Fruit fly (Drosophila melanogaster): ENCODE measurements around the gene CG33257.

CG33257 gene

DNA sequence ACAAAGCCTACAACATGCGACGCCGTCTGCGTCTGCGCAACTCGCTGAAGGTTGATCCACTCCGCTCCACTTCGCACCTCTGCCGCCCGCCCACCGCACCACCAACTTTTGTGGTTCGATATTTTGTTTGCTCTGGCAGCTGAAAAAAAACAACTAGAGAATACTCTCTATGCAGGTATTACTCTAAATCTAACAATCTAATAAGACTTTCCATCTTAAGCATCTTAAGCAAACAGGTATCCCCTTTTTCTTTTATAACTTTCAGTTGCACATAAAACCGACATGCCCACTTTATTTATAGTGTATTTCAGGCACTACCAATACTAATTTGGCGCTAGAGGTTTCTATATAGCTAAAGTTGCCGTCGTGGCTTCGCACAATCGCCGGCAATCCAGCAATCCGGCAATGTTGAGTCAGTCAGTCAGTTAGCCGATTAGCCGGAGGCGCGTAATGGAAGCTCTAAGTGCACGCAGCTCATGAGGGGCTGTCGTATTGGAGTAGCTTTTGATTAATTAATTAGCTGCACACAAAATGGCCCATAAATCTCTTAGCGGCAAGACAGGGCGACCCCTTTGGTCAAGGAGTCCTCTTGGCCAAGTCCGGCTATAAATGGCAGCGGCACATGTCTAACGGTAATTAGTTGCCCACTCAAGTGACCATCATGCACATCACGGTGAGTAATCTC, 17.8 kb upstream of the CG33257 start, which contains the start of gene CG13058:
CG13058 (plus strand) TSS at position 635 of the 685 bp plus-strand sequence.
- TF ChIP-seq CG17801 (GFP tag; optimal IDR thresholded peaks at IDR 0.05; ENCODE audit: partially characterized antibody), result no peak

DNA sequence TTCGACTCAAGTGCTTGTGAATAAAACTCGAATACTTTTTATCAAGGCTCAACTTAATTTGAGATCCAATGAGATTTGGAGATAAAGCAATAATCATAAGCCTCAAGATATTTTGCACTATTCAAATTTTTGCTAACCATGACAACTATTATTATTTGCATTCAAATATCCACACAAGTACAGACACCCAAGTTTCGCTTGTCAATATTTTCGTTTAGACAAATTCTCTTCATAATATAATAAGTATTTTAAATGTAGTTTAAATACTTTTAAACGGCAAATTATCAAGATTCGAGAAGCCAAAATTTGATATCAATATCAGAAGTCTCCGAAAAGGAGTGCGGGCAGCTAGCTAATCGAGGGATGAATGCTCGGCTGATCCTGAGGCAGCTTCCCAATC, 16.6 kb upstream of the CG33257 start, which contains the start of gene CG33061:
CG33061 (plus strand) TSS at position 301 of the 400 bp plus-strand sequence.
- no peak for TF ChIP-seq CG17801 (GFP tag; optimal IDR thresholded peaks at IDR 0.05; ENCODE audit: partially characterized antibody)

DNA sequence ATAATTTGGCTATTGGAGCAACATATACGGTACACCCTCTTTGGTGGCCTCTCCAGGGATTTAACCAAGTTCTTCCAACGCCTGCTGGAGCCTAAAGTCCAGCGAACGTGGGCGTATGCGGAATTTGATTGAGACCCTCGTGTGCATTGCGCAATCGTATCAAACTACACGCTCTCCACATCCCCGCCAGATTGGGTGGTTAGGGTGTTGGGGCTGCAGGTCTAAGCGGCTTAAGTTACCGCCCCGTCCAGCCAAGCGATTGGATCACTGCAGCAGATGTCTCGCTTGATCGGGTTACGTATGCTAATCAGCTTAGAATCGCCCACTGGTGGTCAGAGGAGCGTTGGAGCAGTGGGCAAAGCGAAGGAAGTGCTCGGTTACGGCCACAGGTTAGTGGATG, 15.4 kb upstream of the CG33257 start, which contains the start of gene CG33060:
CG33060 (plus strand) TSS at position 301 of the 400 bp plus-strand sequence.
- TF ChIP-seq CG17801 (GFP tag; optimal IDR thresholded peaks at IDR 0.05; ENCODE audit: partially characterized antibody), result no peak

DNA sequence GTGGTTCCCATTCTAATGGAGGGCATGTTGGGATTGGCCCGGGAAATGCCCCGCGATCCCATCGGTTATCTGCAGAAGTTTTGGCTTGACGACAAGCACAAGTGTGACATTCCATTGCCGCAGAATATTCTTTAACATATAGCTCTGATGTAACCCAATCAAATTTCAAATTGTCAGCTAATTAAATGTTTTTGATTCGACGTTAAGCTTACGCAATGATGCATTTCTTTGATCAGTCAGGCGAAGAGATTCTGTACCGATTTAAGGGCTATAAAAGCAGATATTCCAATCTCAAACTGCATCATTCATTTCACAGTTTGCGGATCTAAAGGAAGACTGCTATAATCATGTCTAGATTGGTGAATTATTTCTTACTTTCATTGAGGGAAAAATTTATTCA, 14.5 kb upstream of the CG33257 start, which contains the start of gene retinin:
retinin (plus strand) TSS at position 301 of the 400 bp plus-strand sequence.
- no peak for TF ChIP-seq CG17801 (GFP tag; optimal IDR thresholded peaks at IDR 0.05; ENCODE audit: partially characterized antibody)

DNA sequence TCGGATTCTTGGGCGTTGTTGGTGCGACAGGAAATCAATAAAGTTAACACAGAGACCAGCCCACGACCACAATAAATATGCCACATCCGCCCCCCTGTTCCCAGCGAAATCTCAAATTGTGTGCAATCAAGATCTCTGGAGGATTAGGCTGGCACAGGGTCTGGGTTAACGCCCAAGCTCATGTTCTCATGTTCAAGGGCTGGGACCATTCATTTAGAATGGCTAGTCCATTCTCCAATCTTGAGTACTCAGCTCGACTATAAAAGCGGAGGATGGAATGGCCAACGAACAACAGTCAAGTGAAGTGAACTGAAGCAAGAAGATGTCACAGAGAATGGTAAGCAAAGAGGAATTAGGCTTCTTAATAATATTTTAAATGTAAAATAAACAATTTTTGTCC, 13.1 kb upstream of the CG33257 start, which contains the start of gene CG13056:
CG13056 (plus strand) TSS at position 301 of the 400 bp plus-strand sequence.
- no peak for TF ChIP-seq CG17801 (GFP tag; optimal IDR thresholded peaks at IDR 0.05; ENCODE audit: partially characterized antibody)

DNA sequence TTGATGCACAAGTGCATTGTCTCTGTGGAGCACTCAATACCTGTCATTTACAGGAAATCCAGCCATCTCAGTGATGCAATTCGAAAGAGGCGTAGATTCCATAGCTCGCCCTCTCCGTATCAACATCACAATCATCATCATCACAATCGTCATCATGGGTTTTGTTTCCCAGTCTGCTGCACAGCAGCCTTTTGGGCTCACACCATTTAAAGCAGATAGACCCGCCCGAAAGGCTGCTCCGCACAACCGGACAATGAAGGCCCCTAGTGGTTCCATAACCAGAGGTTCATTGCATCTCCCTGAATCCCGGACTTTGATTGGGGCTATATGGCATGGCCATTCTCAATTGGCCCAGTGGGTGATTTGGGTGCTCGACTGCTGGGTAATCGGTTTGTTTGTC, 11.2 kb upstream of the CG33257 start:
- no peak for TF ChIP-seq CG17801 (GFP tag; optimal IDR thresholded peaks at IDR 0.05; ENCODE audit: partially characterized antibody)

DNA sequence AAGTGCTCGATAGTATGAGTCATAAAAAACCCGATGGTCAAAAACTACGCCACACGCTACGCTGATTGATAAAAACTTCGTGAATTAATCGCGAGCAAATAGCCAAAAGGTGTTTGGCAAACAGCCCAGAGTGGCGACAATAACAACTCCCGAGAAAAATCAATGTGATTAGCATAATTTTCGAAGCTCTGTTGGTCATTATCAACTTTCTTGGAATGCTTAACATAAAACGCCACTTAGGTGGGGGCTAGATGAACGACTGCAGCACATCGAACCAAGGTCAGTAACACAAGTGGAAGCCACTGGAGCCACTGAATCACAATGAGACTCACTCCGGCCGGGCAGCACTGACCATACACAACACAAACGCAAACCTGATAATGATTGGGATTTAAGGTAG, 8.4 kb upstream of the CG33257 start:
- no peak for TF ChIP-seq CG17801 (GFP tag; optimal IDR thresholded peaks at IDR 0.05; ENCODE audit: partially characterized antibody)

DNA sequence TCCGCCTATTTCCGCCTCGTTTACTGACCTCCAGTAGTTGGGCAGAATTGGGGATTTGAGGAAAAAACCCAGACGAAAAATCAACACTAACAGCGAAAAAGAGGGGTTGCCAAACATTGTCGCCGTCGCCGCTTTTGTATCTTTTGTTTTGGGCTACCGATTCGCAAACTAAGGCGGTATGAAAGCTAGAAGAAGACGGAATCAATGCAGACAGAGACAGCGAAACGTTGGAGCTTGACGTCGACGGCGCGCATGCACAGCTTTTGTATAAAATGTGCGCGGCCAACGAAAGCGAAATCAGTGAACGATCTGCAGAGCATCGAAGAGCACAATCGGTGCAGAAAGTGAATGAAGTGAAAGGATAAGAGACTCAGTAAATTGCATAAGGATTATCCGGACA, 7.4 kb upstream of the CG33257 start, which contains the start of gene CG4998:
CG4998 (plus strand) TSS at position 301 of the 400 bp plus-strand sequence.
- TF ChIP-seq CG17801 (GFP tag; optimal IDR thresholded peaks at IDR 0.05; ENCODE audit: partially characterized antibody), result no peak

DNA sequence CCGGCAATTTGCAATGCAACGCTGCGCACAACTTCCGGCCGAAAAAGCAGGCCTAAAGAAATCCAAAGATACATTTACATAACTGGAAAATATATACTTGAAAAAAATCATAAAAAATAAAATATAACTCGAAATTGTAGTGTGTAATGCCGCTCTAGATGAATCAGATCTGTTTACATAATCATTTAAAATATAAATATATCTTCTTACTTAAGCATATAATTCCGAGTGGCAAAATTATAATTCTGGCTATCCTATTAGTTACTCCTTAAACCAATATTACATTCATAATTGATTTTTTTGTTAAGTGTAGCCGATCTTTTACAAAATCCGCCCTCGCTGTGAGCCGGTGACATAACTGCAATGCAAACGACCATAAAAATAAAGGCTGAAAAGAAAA, 6.7 kb upstream of the CG33257 start:
- no peak for TF ChIP-seq CG17801 (GFP tag; optimal IDR thresholded peaks at IDR 0.05; ENCODE audit: partially characterized antibody)

DNA sequence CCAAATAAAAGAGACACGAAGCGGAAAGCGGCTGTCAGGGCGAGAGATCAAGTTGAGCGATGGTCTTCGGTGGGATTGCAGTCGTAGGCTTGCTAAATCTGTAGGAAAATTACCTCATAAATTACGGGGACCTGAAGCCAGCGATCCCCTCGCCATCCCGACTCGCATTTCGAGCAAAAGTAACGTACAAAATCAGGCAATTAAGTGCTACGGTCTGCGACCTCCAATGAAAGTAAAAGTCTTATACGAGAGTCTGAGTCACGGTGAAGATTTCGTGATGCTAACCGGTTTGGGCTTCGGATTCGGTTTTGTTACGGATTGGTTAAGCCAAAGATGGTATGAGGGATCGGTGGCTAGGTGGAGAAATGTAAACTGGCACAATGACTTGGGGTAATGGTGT, 6.2 kb upstream of the CG33257 start:
- TF ChIP-seq CG17801 (GFP tag; optimal IDR thresholded peaks at IDR 0.05; ENCODE audit: partially characterized antibody), result no peak

DNA sequence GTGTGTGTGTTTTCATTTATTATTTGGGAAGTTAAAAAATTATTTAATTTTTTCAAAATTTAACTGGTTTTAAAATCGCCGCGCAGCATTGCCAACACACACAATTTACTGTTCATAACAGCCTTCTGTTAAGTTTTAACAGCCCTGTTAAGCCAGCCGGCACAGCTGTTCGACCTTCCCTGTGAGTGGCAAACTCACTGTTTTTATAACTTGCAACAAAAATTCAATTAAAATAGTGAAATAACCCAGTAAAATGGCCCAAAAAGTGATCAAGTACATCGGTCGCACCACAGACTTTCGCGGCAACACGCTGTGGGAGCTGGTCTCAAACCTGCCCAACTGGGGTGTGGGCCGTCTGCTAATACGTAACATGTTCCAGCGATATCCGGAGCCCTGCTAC, 1.8 kb downstream of the CG33257 start, which contains the start of gene mRpS34:
mRpS34 (plus strand) TSS at position 161 of the 400 bp plus-strand sequence.
- no peak for TF ChIP-seq CG17801 (GFP tag; optimal IDR thresholded peaks at IDR 0.05; ENCODE audit: partially characterized antibody)

DNA sequence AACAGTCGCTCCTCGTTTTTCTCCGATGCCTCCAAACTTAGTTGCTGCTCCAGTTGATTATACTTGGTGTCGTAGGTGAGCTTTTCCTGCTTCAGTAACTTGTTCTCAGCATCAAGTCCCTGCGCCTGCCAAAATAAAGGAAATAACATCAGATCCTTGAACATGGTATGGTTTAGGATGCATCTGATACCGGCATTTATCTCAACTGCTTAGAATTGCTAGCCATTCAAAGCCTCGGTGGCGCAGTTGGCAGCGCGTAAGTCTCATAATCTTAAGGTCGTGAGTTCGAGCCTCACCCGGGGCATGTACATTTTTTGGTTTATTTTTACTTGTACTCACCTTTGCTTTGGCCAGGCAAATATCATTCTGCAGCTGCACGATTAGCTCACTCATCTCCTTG, 3.6 kb downstream of the CG33257 start:
- TF ChIP-seq CG17801 (GFP tag; optimal IDR thresholded peaks at IDR 0.05; ENCODE audit: partially characterized antibody), result no peak

DNA sequence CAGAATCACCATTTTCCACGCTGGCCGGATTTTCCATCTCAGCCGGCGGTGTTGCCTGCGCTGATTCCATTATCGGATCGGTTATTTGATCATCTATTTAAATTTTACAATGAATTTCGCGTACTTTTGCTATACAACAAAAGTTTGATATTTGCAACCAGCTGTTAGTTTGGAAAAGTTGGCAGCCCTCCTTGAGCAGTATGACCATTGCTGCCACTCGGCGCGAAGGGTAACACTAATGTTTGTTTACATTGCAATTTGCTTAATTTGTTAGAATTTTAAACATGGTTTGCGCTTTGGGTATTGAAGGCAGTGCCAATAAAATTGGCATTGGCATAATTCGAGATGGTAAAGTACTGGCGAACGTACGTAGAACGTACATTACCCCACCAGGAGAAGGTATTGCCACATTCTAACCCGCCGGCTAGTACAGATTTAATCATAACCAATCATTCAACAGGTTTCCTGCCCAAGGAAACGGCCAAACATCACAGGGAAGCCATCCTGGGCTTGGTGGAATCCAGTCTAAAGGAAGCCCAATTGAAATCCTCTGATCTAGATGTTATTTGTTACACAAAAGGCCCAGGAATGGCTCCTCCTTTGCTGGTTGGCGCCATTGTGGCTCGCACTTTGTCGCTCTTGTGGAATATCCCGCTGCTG, 5.8 kb downstream of the CG33257 start, which contains the start of the genes Golgin104 and Tcs3:
Golgin104 (minus strand) TSS at position 182 of the 660 bp plus-strand sequence.
Tcs3 (plus strand) TSS at position 222 of the 660 bp plus-strand sequence.
- no peak for TF ChIP-seq CG17801 (GFP tag; optimal IDR thresholded peaks at IDR 0.05; ENCODE audit: partially characterized antibody)

DNA sequence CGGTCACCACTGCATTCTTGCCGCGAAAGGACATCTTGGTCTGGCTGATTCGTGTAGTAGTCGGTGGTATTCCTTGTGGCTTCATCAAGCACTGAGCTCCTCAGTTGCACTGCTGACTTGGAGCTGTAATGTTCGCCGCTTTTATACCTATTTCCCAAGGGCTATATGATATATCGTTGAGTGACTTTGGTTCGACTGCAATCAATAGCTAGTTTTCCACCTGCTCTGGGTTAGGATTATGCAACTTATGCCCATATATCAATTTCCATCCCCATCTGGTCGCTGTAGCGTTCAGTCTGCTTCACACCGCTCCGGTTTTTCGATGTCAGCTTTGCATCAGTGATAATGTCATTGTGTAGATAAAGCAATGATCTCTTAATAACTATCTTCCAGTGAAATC, 8.1 kb downstream of the CG33257 start, which contains the start of gene Pdh:
Pdh (minus strand) TSS at position 101 of the 400 bp plus-strand sequence.
- TF ChIP-seq CG17801 (GFP tag; optimal IDR thresholded peaks at IDR 0.05; ENCODE audit: partially characterized antibody), result no peak

DNA sequence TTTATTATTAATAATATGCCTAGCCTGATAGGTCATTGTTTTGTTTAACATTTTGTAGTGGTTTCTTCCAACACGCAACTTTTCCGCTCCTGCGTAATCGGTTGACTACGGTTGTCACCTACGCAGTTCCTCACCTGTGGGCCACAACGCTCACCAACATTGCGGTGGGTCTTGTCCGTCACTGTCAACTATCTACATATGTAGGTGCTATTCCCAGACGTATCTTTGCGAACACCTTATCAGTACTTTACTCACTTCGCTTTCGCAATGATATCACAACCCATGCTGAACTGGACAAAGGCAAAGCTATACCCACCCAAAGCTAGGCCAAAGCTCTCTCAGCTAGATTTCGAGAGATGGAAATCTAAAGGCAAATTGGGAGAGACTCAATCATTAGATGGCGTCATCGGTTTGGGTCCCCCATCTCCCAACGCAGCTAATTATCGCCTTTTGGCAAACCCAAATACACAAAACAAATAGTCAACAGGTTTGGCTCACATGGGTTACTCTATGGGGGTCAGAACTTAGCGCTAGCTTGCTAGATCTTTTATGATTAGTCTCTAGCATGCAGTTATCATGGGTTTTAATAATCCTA, 10.1 kb downstream of the CG33257 start:
- no peak for TF ChIP-seq CG17801 (GFP tag; optimal IDR thresholded peaks at IDR 0.05; ENCODE audit: partially characterized antibody)

Measured in ovary, adult (tissue).